Fruit fly (Drosophila melanogaster) whole organism, embryonic: Measurements from ENCODE around the gene PMP34.

ENCODE experiments used
- Ada2b ChIP-seq: fragments of 200-800 bp; sonication (Bioruptor generic); IDR thresholded peaks from 2 replicates; pipeline ENCODE4 v1.3.6; 2022; ENCODE audit warnings: missing biosample characterization, missing genetic modification characterization
- Atf3 ChIP-seq: fragments of 200-800 bp; sonication (Bioruptor generic); optimal IDR thresholded peaks from 3 replicates; lab custom pipeline; 2016; ENCODE audit warnings: missing biosample characterization, missing genetic modification characterization
- B-H2 ChIP-seq: fragments of 200-800 bp; sonication (Bioruptor generic); optimal IDR thresholded peaks from 2 replicates; lab custom pipeline; 2018; ENCODE audit warnings: missing biosample characterization, mild to moderate bottlenecking, missing genetic modification characterization
- CG10267 ChIP-seq: fragments of 200-800 bp; sonication (Bioruptor generic); optimal IDR thresholded peaks from 2 replicates; lab custom pipeline; 2018; ENCODE audit warnings: missing biosample characterization, mild to moderate bottlenecking, missing genetic modification characterization, moderate library complexity
- CG10462 ChIP-seq: fragments of 200-800 bp; sonication (Bioruptor generic); optimal IDR thresholded peaks from 2 replicates; lab custom pipeline; 2016; ENCODE audit warnings: missing biosample characterization, missing genetic modification characterization
- CG12299 ChIP-seq: fragments of 200-800 bp; sonication (Bioruptor generic); optimal IDR thresholded peaks from 2 replicates; lab custom pipeline; 2018; ENCODE audit warnings: missing biosample characterization, mild to moderate bottlenecking, missing genetic modification characterization
- CG13287 ChIP-seq: fragments of 200-800 bp; sonication (Bioruptor generic); IDR thresholded peaks from 2 replicates; pipeline ENCODE4 v1.3.6; 2022; ENCODE audit warnings: missing biosample characterization, missing genetic modification characterization; ENCODE audit not compliant: partially characterized antibody
- CG14050 ChIP-seq: fragments of 200-800 bp; sonication (Bioruptor generic); IDR thresholded peaks from 3 replicates; pipeline ENCODE4 v1.3.6; 2022; ENCODE audit warnings: missing biosample characterization, missing genetic modification characterization
- CG15011 ChIP-seq: fragments of 200-800 bp; sonication (Bioruptor generic); optimal IDR thresholded peaks from 3 replicates; lab custom pipeline; 2018; ENCODE audit warnings: missing biosample characterization, mild to moderate bottlenecking, missing genetic modification characterization
- CG17361 ChIP-seq: fragments of 200-800 bp; sonication (Bioruptor generic); IDR thresholded peaks from 3 replicates; pipeline ENCODE4 v1.3.6; 2022; ENCODE audit warnings: missing biosample characterization, missing genetic modification characterization
- CG17802 ChIP-seq: fragments of 200-800 bp; sonication (Bioruptor generic); optimal IDR thresholded peaks from 2 replicates; lab custom pipeline; 2018; ENCODE audit warnings: missing biosample characterization, mild to moderate bottlenecking, missing genetic modification characterization, moderate library complexity
- CG18764 ChIP-seq: fragments of 200-800 bp; sonication (Bioruptor generic); optimal IDR thresholded peaks from 3 replicates; lab custom pipeline; 2016; ENCODE audit warnings: missing biosample characterization, missing genetic modification characterization
- CG2116 ChIP-seq: fragments of 200-800 bp; sonication (Bioruptor generic); optimal IDR thresholded peaks from 3 replicates; lab custom pipeline; 2018; ENCODE audit warnings: missing biosample characterization, mild to moderate bottlenecking, missing genetic modification characterization
- CG2875 ChIP-seq: fragments of 200-800 bp; sonication (Bioruptor generic); optimal IDR thresholded peaks from 2 replicates; lab custom pipeline; 2017; ENCODE audit warnings: missing biosample characterization, mild to moderate bottlenecking, missing genetic modification characterization, missing genetic modification reagents
- CG3163 ChIP-seq: fragments of 200-800 bp; sonication (Bioruptor generic); optimal IDR thresholded peaks from 3 replicates; lab custom pipeline; 2016; ENCODE audit warnings: missing biosample characterization, missing genetic modification characterization
- CG3995 ChIP-seq: fragments of 200-800 bp; sonication (Bioruptor generic); optimal IDR thresholded peaks from 3 replicates; lab custom pipeline; 2016; ENCODE audit warnings: missing biosample characterization, missing genetic modification characterization
- CG6813 ChIP-seq: fragments of 200-800 bp; sonication (Bioruptor generic); optimal IDR thresholded peaks from 2 replicates; lab custom pipeline; 2017; ENCODE audit warnings: missing biosample characterization, missing genetic modification characterization, mild to moderate bottlenecking, moderate library complexity, missing genetic modification reagents
- CG8281 ChIP-seq: fragments of 200-800 bp; sonication (Bioruptor generic); optimal IDR thresholded peaks from 2 replicates; lab custom pipeline; 2018; ENCODE audit warnings: missing biosample characterization, mild to moderate bottlenecking, missing genetic modification characterization, moderate library complexity
- Dll ChIP-seq: fragments of 200-800 bp; sonication (Bioruptor generic); IDR thresholded peaks from 4 replicates; pipeline ENCODE4 v1.3.6; 2022; ENCODE audit warnings: missing biosample characterization, missing genetic modification characterization; ENCODE audit not compliant: partially characterized antibody
- Ets65A ChIP-seq: fragments of 200-800 bp; sonication (Bioruptor generic); peaks from one replicate; lab custom pipeline; 2016; ENCODE audit warnings: missing biosample characterization, missing genetic modification characterization
- GATAe ChIP-seq: fragments of 200-800 bp; sonication (Bioruptor generic); conservative IDR thresholded peaks from 2 replicates; pipeline ENCODE4 v1.3.6; 2022; ENCODE audit warnings: missing biosample characterization, missing genetic modification characterization
- HLH4C ChIP-seq: fragments of 200-800 bp; sonication (Bioruptor generic); IDR thresholded peaks from 3 replicates; pipeline ENCODE4 v1.3.6; 2022; ENCODE audit warnings: missing biosample characterization, missing genetic modification characterization; ENCODE audit not compliant: partially characterized antibody
- Hr78 ChIP-seq, 2 experiments: fragments of 200-800 bp in 1 of 2; fragments of >200 bp in 1 of 2; sonication (Bioruptor generic) in 1 of 2; optimal IDR thresholded peaks; 2 replicates each; lab custom pipeline; 2017 to 2019; ENCODE audit warnings: missing biosample characterization in 2 of 2, missing genetic modification characterization in 2 of 2, mild to moderate bottlenecking in 1 of 2, moderate library complexity in 1 of 2
- Lhr ChIP-seq: fragments of 200-800 bp; sonication (Bioruptor generic); optimal IDR thresholded peaks from 3 replicates; lab custom pipeline; 2017; ENCODE audit warnings: mild to moderate bottlenecking, missing biosample characterization, missing genetic modification reagents, missing genetic modification characterization
- MBD-R2 ChIP-seq: fragments of 200-800 bp; sonication (Bioruptor generic); IDR thresholded peaks from 2 replicates; pipeline ENCODE4 v1.3.6; 2022; ENCODE audit warnings: missing biosample characterization, missing genetic modification characterization
- Myb ChIP-seq: fragments of 200-800 bp; sonication (Bioruptor generic); optimal IDR thresholded peaks from 2 replicates; lab custom pipeline; 2016; ENCODE audit warnings: missing biosample characterization, missing genetic modification characterization
- NC2β ChIP-seq: fragments of 200-800 bp; sonication (Bioruptor generic); optimal IDR thresholded peaks from 2 replicates; lab custom pipeline; 2016; ENCODE audit warnings: missing biosample characterization, missing genetic modification characterization
- Nf-YC ChIP-seq: fragments of 200-800 bp; optimal IDR thresholded peaks from 3 replicates; lab custom pipeline; 2019; ENCODE audit warnings: missing biosample characterization, mild to moderate bottlenecking, missing genetic modification characterization, moderate library complexity
- Ptx1 ChIP-seq: fragments of 200-800 bp; sonication (Bioruptor generic); IDR thresholded peaks from 2 replicates; pipeline ENCODE4 v1.3.6; 2022; ENCODE audit warnings: missing biosample characterization, missing genetic modification characterization
- Rx ChIP-seq: fragments of 200-800 bp; sonication (Bioruptor generic); IDR thresholded peaks from 2 replicates; pipeline ENCODE4 v1.3.6; 2022; ENCODE audit warnings: missing biosample characterization, missing genetic modification characterization
- aop ChIP-seq: fragments of 200-800 bp; sonication (Bioruptor generic); IDR thresholded peaks from 2 replicates; pipeline ENCODE4 v1.3.6; 2022; ENCODE audit warnings: missing biosample characterization, missing genetic modification characterization
- ap ChIP-seq: fragments of 200-800 bp; sonication (Bioruptor generic); IDR thresholded peaks from 2 replicates; pipeline ENCODE4 v1.3.6; 2022; ENCODE audit warnings: missing biosample characterization, missing genetic modification characterization
- bbx ChIP-seq: fragments of 200-800 bp; sonication (Bioruptor generic); IDR thresholded peaks from 2 replicates; pipeline ENCODE4 v1.3.6; 2022; ENCODE audit warnings: missing biosample characterization, missing genetic modification characterization; ENCODE audit not compliant: partially characterized antibody
- btn ChIP-seq: fragments of 200-800 bp; sonication (Bioruptor generic); optimal IDR thresholded peaks from 2 replicates; lab custom pipeline; 2016; ENCODE audit warnings: missing biosample characterization, missing genetic modification characterization
- chn ChIP-seq: fragments of 200-800 bp; sonication (Bioruptor generic); optimal IDR thresholded peaks from 2 replicates; lab custom pipeline; 2016; ENCODE audit warnings: missing biosample characterization, missing genetic modification characterization
- corto ChIP-seq: fragments of 200-800 bp; sonication (Bioruptor generic); optimal IDR thresholded peaks from 2 replicates; lab custom pipeline; 2016; ENCODE audit warnings: missing biosample characterization, mild to moderate bottlenecking, missing genetic modification characterization, moderate library complexity
- dan ChIP-seq: fragments of 200-800 bp; sonication (Bioruptor generic); IDR thresholded peaks from 2 replicates; pipeline ENCODE4 v1.3.6; 2022; ENCODE audit warnings: missing biosample characterization, missing genetic modification characterization
- danr ChIP-seq: fragments of 200-800 bp; sonication (Bioruptor generic); IDR thresholded peaks from 2 replicates; pipeline ENCODE4 v1.3.6; 2022; ENCODE audit warnings: missing biosample characterization, missing genetic modification characterization
- dati ChIP-seq: fragments of 200-800 bp; sonication (Bioruptor generic); IDR thresholded peaks from 2 replicates; pipeline ENCODE4 v1.3.6; 2022; ENCODE audit warnings: missing biosample characterization, missing genetic modification characterization
- esg ChIP-seq: fragments of 200-800 bp; sonication (Bioruptor generic); conservative IDR thresholded peaks from 2 replicates; pipeline ENCODE4 v1.3.6; 2022; ENCODE audit warnings: missing biosample characterization, missing genetic modification characterization
- gce ChIP-seq: fragments of 200-800 bp; sonication (Bioruptor generic); IDR thresholded peaks from 3 replicates; pipeline ENCODE4 v1.3.6; 2022; ENCODE audit warnings: missing biosample characterization, missing genetic modification characterization
- jumu ChIP-seq: fragments of 200-800 bp; sonication (Bioruptor generic); optimal IDR thresholded peaks from 3 replicates; lab custom pipeline; 2016; ENCODE audit warnings: missing biosample characterization, missing genetic modification characterization
- kay ChIP-seq: fragments of 200-800 bp; sonication (Bioruptor generic); optimal IDR thresholded peaks from 2 replicates; lab custom pipeline; 2016; ENCODE audit warnings: missing biosample characterization, missing genetic modification characterization
- lab ChIP-seq: fragments of 200-800 bp; sonication (Bioruptor generic); optimal IDR thresholded peaks from 3 replicates; lab custom pipeline; 2017; ENCODE audit warnings: missing biosample characterization, missing genetic modification characterization, mild to moderate bottlenecking, moderate library complexity, missing genetic modification reagents
- pzg ChIP-seq: fragments of 200-800 bp; sonication (Bioruptor generic); optimal IDR thresholded peaks from 3 replicates; lab custom pipeline; 2018; ENCODE audit warnings: missing biosample characterization, mild to moderate bottlenecking, missing genetic modification characterization, moderate library complexity
- ro ChIP-seq: fragments of 200-800 bp; sonication (Bioruptor generic); IDR thresholded peaks from 2 replicates; pipeline ENCODE4 v1.3.6; 2022; ENCODE audit warnings: missing biosample characterization, missing genetic modification characterization
- slbo ChIP-seq: fragments of 200-800 bp; sonication (Bioruptor generic); IDR thresholded peaks from 2 replicates; pipeline ENCODE4 v1.3.6; 2022; ENCODE audit warnings: missing biosample characterization, missing genetic modification characterization
- tio ChIP-seq: fragments of 200-800 bp; sonication (Bioruptor generic); optimal IDR thresholded peaks from 2 replicates; lab custom pipeline; 2017; ENCODE audit warnings: missing biosample characterization, missing genetic modification characterization, inconsistent platforms
- toy ChIP-seq: fragments of 200-800 bp; sonication (Bioruptor generic); IDR thresholded peaks from 2 replicates; pipeline ENCODE4 v1.3.6; 2022; ENCODE audit warnings: missing biosample characterization, missing genetic modification characterization
- usp ChIP-seq: fragments of >200 bp; optimal IDR thresholded peaks from 2 replicates; lab custom pipeline; 2017; ENCODE audit warnings: missing biosample characterization, missing genetic modification characterization
- vfl ChIP-seq: fragments of 200-800 bp; sonication (Bioruptor generic); optimal IDR thresholded peaks from 2 replicates; lab custom pipeline; 2016; ENCODE audit warnings: missing biosample characterization, missing genetic modification characterization
- zfh1 ChIP-seq: fragments of 200-800 bp; sonication (Bioruptor generic); IDR thresholded peaks from 3 replicates; pipeline ENCODE4 v1.3.6; 2022; ENCODE audit warnings: missing biosample characterization, missing genetic modification characterization

The PMP34 gene

dm6 chr3L:4313299-4313698 lies 5.3 kb upstream of the PMP34 start, which contains the start of gene Claspin (continued):
- TF ChIP-seq Nf-YC (tag; lab: Kevin White, UChicago) (peak; percentile 9), zfh1 (GFP tag; lab: Robert Waterston, UW) (no peak), chn (peak; percentile 41), Lhr (GFP tag; lab: Kevin White, UChicago) (peak; percentile 66), kay (peak; percentile 32), Rx (GFP tag; lab: Robert Waterston, UW) (no peak), CG8281 (tag; lab: Kevin White, UChicago) (no peak), NC2β (GFP tag; lab: Kevin White, UChicago) (no peak), lab (GFP tag; lab: Kevin White, UChicago) (peak; percentile 53), CG2116 (peak; percentile 34), slbo (peak; percentile 72), CG18764 (GFP tag; lab: Kevin White, UChicago) (no peak), CG10267 (tag; lab: Kevin White, UChicago) (peak; percentile 95), ap (GFP tag; lab: Robert Waterston, UW) (no peak), Ptx1 (GFP tag; lab: Robert Waterston, UW) (peak; percentile 11; the same call in 1 of the 2 replicates), Hr78 (GFP tag; optimal IDR thresholded peaks at IDR 0.05; lab: Kevin White, UChicago) (no peak), vfl (GFP tag; lab: Kevin White, UChicago) (no peak), CG14050 (GFP tag; lab: Robert Waterston, UW) (no peak), Ets65A (peak; percentile 96), aop (GFP tag; lab: Robert Waterston, UW) (no peak), usp (GFP tag; lab: Kevin White, UChicago) (no peak), CG6813 (GFP tag; lab: Kevin White, UChicago) (no peak), bbx (GFP tag; lab: Robert Waterston, UW) (peak; percentile 61), GATAe (GFP tag; lab: Robert Waterston, UW) (no peak), CG3163 (GFP tag; lab: Kevin White, UChicago) (peak; percentile 11), gce (GFP tag; lab: Robert Waterston, UW) (no peak), corto (GFP tag; lab: Kevin White, UChicago) (no peak), Dll (GFP tag; lab: Robert Waterston, UW) (no peak), CG10462 (GFP tag; lab: Kevin White, UChicago) (peak; percentile 47), dan (no peak), btn (GFP tag; lab: Kevin White, UChicago) (no peak), toy (GFP tag; lab: Robert Waterston, UW) (no peak), CG2875 (GFP tag; lab: Kevin White, UChicago) (no peak), CG15011 (no peak), B-H2 (GFP tag; lab: Kevin White, UChicago) (peak; percentile 65), MBD-R2 (peak; percentile 86), HLH4C (GFP tag; lab: Robert Waterston, UW) (no peak), tio (GFP tag; lab: Kevin White, UChicago) (no peak), dati (GFP tag; lab: Robert Waterston, UW) (no peak), CG17361 (GFP tag; lab: Robert Waterston, UW) (no peak), esg (GFP tag; lab: Robert Waterston, UW) (no peak), pzg (GFP tag; lab: Kevin White, UChicago) (peak; percentile 83), Ada2b (GFP tag; lab: Robert Waterston, UW) (no peak), CG17802 (tag; lab: Kevin White, UChicago) (no peak), jumu (GFP tag; lab: Kevin White, UChicago) (no peak), danr (GFP tag; lab: Robert Waterston, UW) (no peak), ro (GFP tag; lab: Robert Waterston, UW) (no peak), CG3995 (GFP tag; lab: Kevin White, UChicago) (no peak), CG13287 (GFP tag; lab: Robert Waterston, UW) (peak; percentile 66), CG12299 (tag; lab: Kevin White, UChicago) (no peak), Atf3 (no peak), Myb (GFP tag; lab: Kevin White, UChicago) (peak; percentile 57)
